Worm (Caenorhabditis elegans): Measurements from ENCODE around the gene malt-1.

DNA sequence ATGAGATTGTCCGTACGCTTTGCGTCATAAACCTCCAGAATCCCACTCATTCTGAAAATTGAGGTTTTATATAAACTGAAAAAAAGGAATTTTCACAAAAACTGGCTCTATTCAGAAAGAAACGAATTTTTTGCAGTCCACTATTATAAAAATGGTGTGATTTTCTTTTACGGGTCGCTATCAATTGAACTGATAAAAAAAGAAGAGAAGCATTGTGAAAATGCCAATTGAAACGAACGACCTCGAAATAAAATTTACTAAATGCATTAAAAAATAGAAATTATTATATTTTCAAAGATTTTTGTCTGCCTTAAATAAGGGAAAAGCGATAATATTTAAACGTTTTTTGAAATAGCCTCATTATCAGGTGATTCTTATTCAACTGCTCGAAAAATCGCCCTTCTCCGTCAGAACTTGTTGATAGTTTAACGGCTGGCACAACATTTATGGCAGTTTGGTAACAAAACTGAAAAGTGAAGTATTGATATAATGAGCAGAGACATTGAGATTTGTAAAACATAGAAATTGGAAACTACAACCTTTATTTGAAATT, 21.2 kb upstream of the malt-1 start, which contains the start of gene art-1:
- TF ChIP-seq elt-3 (tag; optimal IDR thresholded peaks at IDR 0.05) (no peak), Y55F3AM.14 (GFP tag; optimal IDR thresholded peaks at IDR 0.05) (no peak), elt-1 (tag; optimal IDR thresholded peaks at IDR 0.05) (no peak)

Measured in whole organism, L2 larva.